Fruit fly (Drosophila melanogaster) whole organism, pupa: Measurements from ENCODE around the gene CG14174.

Experiments used
- CG10348 ChIP-seq: fragments of 200-800 bp; sonication (Bioruptor generic); IDR thresholded peaks from 2 replicates; pipeline ENCODE4 v1.3.6; 2022; ENCODE audit warnings: missing biosample characterization, missing genetic modification characterization
- CG12605 ChIP-seq: fragments of 200-800 bp; sonication (Bioruptor generic); IDR thresholded peaks from 2 replicates; pipeline ENCODE4 v1.3.6; 2022; ENCODE audit warnings: missing biosample characterization, missing genetic modification characterization
- CG14655 ChIP-seq: fragments of 200-800 bp; sonication (Bioruptor generic); optimal IDR thresholded peaks from 3 replicates; lab custom pipeline; 2017; ENCODE audit warnings: mild to moderate bottlenecking, missing biosample characterization, missing genetic modification reagents, missing genetic modification characterization
- CG17806 ChIP-seq: fragments of 200-800 bp; sonication (Bioruptor generic); optimal IDR thresholded peaks from 2 replicates; lab custom pipeline; 2018; ENCODE audit warnings: missing biosample characterization, mild to moderate bottlenecking, missing genetic modification characterization, moderate library complexity
- CG34367 ChIP-seq: fragments of 200-800 bp; sonication (Bioruptor generic); optimal IDR thresholded peaks from 2 replicates; lab custom pipeline; 2018; ENCODE audit warnings: missing biosample characterization, mild to moderate bottlenecking, missing genetic modification characterization
- CG4496 ChIP-seq: fragments of 200-800 bp; sonication (Bioruptor generic); IDR thresholded peaks from 3 replicates; pipeline ENCODE4 v1.3.6; 2022; ENCODE audit warnings: missing biosample characterization, missing genetic modification characterization
- CG8159 ChIP-seq: fragments of 200-800 bp; sonication (Bioruptor generic); optimal IDR thresholded peaks from 3 replicates; lab custom pipeline; 2018; ENCODE audit warnings: missing biosample characterization, mild to moderate bottlenecking, missing genetic modification characterization, moderate library complexity
- EcR ChIP-seq: fragments of 200-800 bp; sonication (Bioruptor generic); optimal IDR thresholded peaks from 3 replicates; lab custom pipeline; 2019; ENCODE audit warnings: missing biosample characterization, missing genetic modification characterization, mild to moderate bottlenecking, moderate library complexity, missing genetic modification reagents
- Pif1A ChIP-seq: fragments of 200-800 bp; sonication (Bioruptor generic); optimal IDR thresholded peaks from 3 replicates; lab custom pipeline; 2016; ENCODE audit warnings: missing biosample characterization, missing genetic modification characterization
- Snoo ChIP-seq: fragments of 200-800 bp; sonication (Bioruptor generic); optimal IDR thresholded peaks from 3 replicates; lab custom pipeline; 2017; ENCODE audit warnings: missing biosample characterization, mild to moderate bottlenecking, missing genetic modification characterization, inconsistent platforms
- fd96Ca ChIP-seq: fragments of 200-800 bp; sonication (Bioruptor generic); IDR thresholded peaks from 3 replicates; pipeline ENCODE4 v1.3.6; 2022; ENCODE audit warnings: missing biosample characterization, missing genetic modification characterization
- gl ChIP-seq: fragments of 200-800 bp; sonication (Bioruptor generic); optimal IDR thresholded peaks from 2 replicates; lab custom pipeline; 2018; ENCODE audit warnings: missing biosample characterization, mild to moderate bottlenecking, missing genetic modification characterization

- TF ChIP-seq CG17806 (tag; lab: Kevin White, UChicago) (no peak), CG12605 (no peak), CG10348 (GFP tag; lab: Robert Waterston, UW) (no peak), Pif1A (GFP tag; lab: Kevin White, UChicago) (no peak), CG34367 (tag; lab: Kevin White, UChicago) (no peak), CG14655 (GFP tag; lab: Kevin White, UChicago) (no peak), fd96Ca (GFP tag; lab: Robert Waterston, UW) (no peak), CG8159 (tag; lab: Kevin White, UChicago) (no peak), EcR (no peak), Snoo (tag; lab: Kevin White, UChicago) (no peak), gl (tag; lab: Kevin White, UChicago) (no peak), CG4496 (GFP tag; lab: Robert Waterston, UW) (no peak)
Measured at dm6 chr3L:9717101-9717500, 2.0 kb upstream of the CG14174 start.
